Worm (Caenorhabditis elegans): ENCODE results near the gene F09F7.6.

The F09F7.6 gene

DNA sequence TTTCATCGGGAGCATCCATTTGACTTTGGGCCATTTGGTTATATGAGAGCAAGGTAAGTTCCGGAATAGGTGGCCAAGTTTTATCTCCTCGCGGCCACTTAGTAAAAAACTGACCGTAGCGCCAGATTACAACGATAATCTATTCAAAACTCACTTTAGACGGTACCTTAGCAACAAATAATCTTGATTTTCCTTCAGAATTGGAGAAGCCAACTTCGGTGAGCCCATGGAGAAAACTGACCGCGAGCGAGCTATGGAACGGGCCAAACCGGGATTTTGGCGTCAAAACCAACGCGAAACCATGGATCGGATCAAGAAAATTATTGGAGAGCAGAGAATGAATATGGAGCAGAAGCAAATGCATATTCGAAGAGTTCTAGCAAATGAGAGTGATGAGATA lies 33.8 kb upstream of the F09F7.6 start:
- no peak for TF ChIP-seq nhr-77 (tag; optimal IDR thresholded peaks at IDR 0.05)

DNA sequence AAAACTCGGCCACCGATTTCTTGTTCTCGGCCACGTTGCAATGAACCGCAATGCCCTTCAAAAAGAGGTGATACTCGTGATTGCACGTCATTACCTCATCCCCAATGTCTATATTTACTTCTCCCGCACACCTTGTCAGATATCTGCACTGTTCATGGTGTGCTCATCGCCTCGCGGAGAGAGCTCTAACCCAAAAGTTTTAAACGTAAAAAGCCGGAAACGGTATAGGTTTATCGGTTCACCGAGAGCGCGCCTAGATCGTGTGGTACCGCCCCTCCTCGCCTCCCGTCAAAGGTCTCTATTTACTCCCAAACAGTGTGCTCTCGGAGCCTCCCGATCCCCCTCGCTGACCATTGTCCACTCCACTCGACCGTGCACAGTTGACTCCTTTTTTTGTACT lies 32.7 kb upstream of the F09F7.6 start, which contains the start of gene F56D2.3:
Gene F56D2.3, plus strand, starts transcription at position 301 of the 400 bp plus-strand sequence.
- no peak for TF ChIP-seq sem-4 (tag; optimal IDR thresholded peaks at IDR 0.05)
- TF ChIP-seq ama-1 (optimal IDR thresholded peaks at IDR 0.05) = no peak
- no peak for TF ChIP-seq R02D3.7 (tag; optimal IDR thresholded peaks at IDR 0.05)
- no peak for TF ChIP-seq blmp-1 (tag; optimal IDR thresholded peaks at IDR 0.05; ENCODE audit: insufficient read depth)
- no peak for TF ChIP-seq nhr-11 (tag; optimal IDR thresholded peaks at IDR 0.05)
- no peak for TF ChIP-seq egl-27 (tag; optimal IDR thresholded peaks at IDR 0.05)
- no peak for TF ChIP-seq ztf-4 (tag; optimal IDR thresholded peaks at IDR 0.05)
- no peak for TF ChIP-seq lin-11 (tag; optimal IDR thresholded peaks at IDR 0.05)
- TF ChIP-seq elt-3 (tag; optimal IDR thresholded peaks at IDR 0.05) = no peak
- TF ChIP-seq ztf-11 (tag; optimal IDR thresholded peaks at IDR 0.05) = no peak
- TF ChIP-seq F13H6.1 (tag; optimal IDR thresholded peaks at IDR 0.05) = no peak
- TF ChIP-seq nhr-129 (tag; optimal IDR thresholded peaks at IDR 0.05) = no peak

DNA sequence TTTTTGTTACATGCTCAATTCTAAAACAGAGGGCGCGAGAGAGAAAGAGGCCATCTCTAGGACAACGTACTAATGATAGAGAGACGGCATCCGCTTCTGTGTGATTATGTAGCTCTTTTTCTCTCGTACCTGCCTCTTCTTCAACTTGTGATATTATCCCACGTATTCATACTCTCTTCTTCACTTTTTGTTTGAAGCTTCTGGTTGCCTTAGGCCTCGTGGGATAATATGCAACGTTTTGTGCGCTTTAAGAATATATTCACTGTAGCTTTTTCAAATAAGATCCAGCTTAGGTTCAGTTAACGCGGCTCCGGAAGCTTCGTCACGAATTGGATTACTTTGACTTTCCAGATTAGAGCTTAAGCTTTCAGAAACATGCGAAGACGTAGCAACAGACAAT lies 30.8 kb upstream of the F09F7.6 start, which contains the start of the genes F56D2.8 and uev-2:
Gene F56D2.8, minus strand, starts transcription at position 101 of the 400 bp plus-strand sequence.
Gene uev-2, plus strand, starts transcription at position 360 of the 400 bp plus-strand sequence.
- TF ChIP-seq ceh-82 (tag; optimal IDR thresholded peaks at IDR 0.05) = no peak
- TF ChIP-seq lsy-2 (tag; optimal IDR thresholded peaks at IDR 0.05) = no peak
- TF ChIP-seq aly-2 (tag; optimal IDR thresholded peaks at IDR 0.05) = no peak
- TF ChIP-seq Y55F3AM.14 (GFP tag; optimal IDR thresholded peaks at IDR 0.05) = no peak
- no peak for TF ChIP-seq nhr-129 (tag; optimal IDR thresholded peaks at IDR 0.05)
- TF ChIP-seq unc-55 (GFP tag; optimal IDR thresholded peaks at IDR 0.05) = no peak

DNA sequence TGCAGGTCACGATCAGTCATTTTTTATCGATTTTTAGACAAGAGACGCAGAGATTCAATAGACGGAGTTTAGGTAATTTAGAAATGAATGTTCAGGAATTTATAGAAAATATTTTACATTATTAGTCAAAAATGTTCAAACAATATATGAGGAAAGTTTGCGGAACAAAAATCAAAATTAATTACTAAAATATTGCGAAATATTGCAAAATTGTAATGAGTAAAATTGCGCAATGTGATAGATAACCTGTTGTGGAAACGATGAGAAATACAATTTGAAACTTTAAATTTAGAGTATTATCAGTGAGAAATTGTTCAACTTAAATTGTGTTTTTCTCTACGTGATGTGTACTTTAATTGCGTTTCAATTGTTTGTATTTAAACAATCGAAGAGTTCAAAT lies 29.1 kb upstream of the F09F7.6 start, which contains the start of gene F56D2.5:
Gene F56D2.5, minus strand, starts transcription at position 371 of the 400 bp plus-strand sequence.
- TF ChIP-seq fos-1 (tag; optimal IDR thresholded peaks at IDR 0.05) (peak; percentile 8), nhr-129 (tag; optimal IDR thresholded peaks at IDR 0.05) (peak; percentile 98), zag-1 (tag; optimal IDR thresholded peaks at IDR 0.05) (no peak)

- TF ChIP-seq nhr-21 (tag; optimal IDR thresholded peaks at IDR 0.05) = no peak
- no peak for TF ChIP-seq mdl-1 (tag; optimal IDR thresholded peaks at IDR 0.05)
- TF ChIP-seq C34F6.9 (tag; optimal IDR thresholded peaks at IDR 0.05) = no peak
- TF ChIP-seq skn-1 (tag; optimal IDR thresholded peaks at IDR 0.05) = no peak
- TF ChIP-seq Y55F3AM.14 (GFP tag; optimal IDR thresholded peaks at IDR 0.05) = no peak
- TF ChIP-seq ztf-11 (tag; optimal IDR thresholded peaks at IDR 0.05) = no peak
- TF ChIP-seq zag-1 (tag; optimal IDR thresholded peaks at IDR 0.05) = no peak
- TF ChIP-seq ztf-4 (tag; optimal IDR thresholded peaks at IDR 0.05) = no peak
- TF ChIP-seq sma-3 (GFP tag; optimal IDR thresholded peaks at IDR 0.05) = no peak
- no peak for TF ChIP-seq egl-27 (tag; optimal IDR thresholded peaks at IDR 0.05)
- TF ChIP-seq nhr-77 (tag; optimal IDR thresholded peaks at IDR 0.05) = no peak
- TF ChIP-seq lin-13 (GFP tag; optimal IDR thresholded peaks at IDR 0.05) = no peak
- no peak for TF ChIP-seq nhr-12 (tag; optimal IDR thresholded peaks at IDR 0.05)
Measured at ce11 chrIII:5573694-5574093, 21.8 kb upstream of the F09F7.6 start, which contains the start of gene molo-1. molo-1 (plus strand) TSS chrIII:5573994.

DNA sequence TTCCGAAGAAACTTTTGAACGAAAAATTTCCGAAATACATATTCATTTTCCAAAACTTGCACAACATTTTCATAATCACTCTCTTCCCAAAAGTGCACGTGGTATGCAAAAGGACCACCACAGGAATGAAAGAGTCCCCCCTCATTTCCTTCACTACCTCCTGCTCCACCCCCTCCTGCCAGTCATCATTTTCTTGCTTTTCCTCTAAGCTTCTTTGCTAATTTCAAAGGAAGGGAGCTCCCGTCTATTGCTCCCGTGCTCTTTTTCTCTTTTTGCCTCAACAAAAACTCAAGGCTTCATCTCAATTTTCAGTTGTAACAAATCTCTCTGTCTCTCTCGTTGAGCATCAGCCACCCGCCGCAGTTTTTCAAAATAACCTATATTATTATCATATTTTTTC lies 20.9 kb upstream of the F09F7.6 start:
- TF ChIP-seq peb-1 (tag; optimal IDR thresholded peaks at IDR 0.05) = no peak
- TF ChIP-seq C34F6.9 (tag; optimal IDR thresholded peaks at IDR 0.05) = peak; percentile 11
- TF ChIP-seq nhr-129 (tag; optimal IDR thresholded peaks at IDR 0.05) = peak; percentile 6
- no peak for TF ChIP-seq ZK546.5 (tag; optimal IDR thresholded peaks at IDR 0.05)
- TF ChIP-seq lsy-2 (tag; optimal IDR thresholded peaks at IDR 0.05) = peak in 1 of 2 experiments; percentile 0

ce11 chrIII:5570814-5571443 lies 19.0 kb upstream of the F09F7.6 start:
- TF ChIP-seq unc-55 (GFP tag; optimal IDR thresholded peaks at IDR 0.05) = peak; percentile 90
- TF ChIP-seq ceh-16 (tag; optimal IDR thresholded peaks at IDR 0.05) = no peak
- TF ChIP-seq R02D3.7 (tag; optimal IDR thresholded peaks at IDR 0.05) = no peak
- TF ChIP-seq C34F6.9 (tag; optimal IDR thresholded peaks at IDR 0.05) = no peak
- TF ChIP-seq nhr-11 (tag; optimal IDR thresholded peaks at IDR 0.05) = no peak
- TF ChIP-seq blmp-1 (tag; optimal IDR thresholded peaks at IDR 0.05; ENCODE audit: insufficient read depth) = no peak
- peak; percentile 78 for TF ChIP-seq mab-5 (tag; optimal IDR thresholded peaks at IDR 0.05)
- no peak for TF ChIP-seq snpc-4 (tag; optimal IDR thresholded peaks at IDR 0.05)
- TF ChIP-seq lin-39 (tag; optimal IDR thresholded peaks at IDR 0.05) = no peak
- no peak for TF ChIP-seq ztf-4 (tag; optimal IDR thresholded peaks at IDR 0.05)
- TF ChIP-seq nhr-6 (tag; optimal IDR thresholded peaks at IDR 0.05) = no peak
- no peak for TF ChIP-seq ceh-82 (tag; optimal IDR thresholded peaks at IDR 0.05)
- TF ChIP-seq nhr-77 (tag; optimal IDR thresholded peaks at IDR 0.05) = no peak
- no peak for TF ChIP-seq elt-3 (tag; optimal IDR thresholded peaks at IDR 0.05)
- TF ChIP-seq nhr-129 (tag; optimal IDR thresholded peaks at IDR 0.05) = peak; percentile 4
- peak in 1 of 2 experiments; percentile 15 for TF ChIP-seq lsy-2 (tag; optimal IDR thresholded peaks at IDR 0.05)
